Fruit fly (Drosophila melanogaster): ENCODE measurements around the gene CG12003.
A peak's percentile ranks its signal among the peaks of the same experiment; 100 is the strongest.

Gene CG12003

dm6 chr3L:1517274-1518047, 47.7 kb upstream of the CG12003 start (continued):
- TF ChIP-seq ken (GFP tag; IDR thresholded peaks at IDR 0.05) = peak; percentile 63; the same call in 2 of the 3 replicates
- TF ChIP-seq CG8089 (GFP tag; optimal IDR thresholded peaks at IDR 0.05) = peak; percentile 34
- peak; percentile 74 for TF ChIP-seq CoRest (tag; optimal IDR thresholded peaks at IDR 0.05)
- TF ChIP-seq eyg (GFP tag; optimal IDR thresholded peaks at IDR 0.05) = no peak
- peak; percentile 23 for TF ChIP-seq CG4707 (GFP tag; optimal IDR thresholded peaks at IDR 0.05)
- no peak for TF ChIP-seq z (GFP tag; IDR thresholded peaks at IDR 0.05)
- TF ChIP-seq Hand (GFP tag; optimal IDR thresholded peaks at IDR 0.05) = no peak
- peak; percentile 69 for TF ChIP-seq CG18011 (GFP tag; optimal IDR thresholded peaks at IDR 0.05)
- no peak for TF ChIP-seq CG8281 (tag; optimal IDR thresholded peaks at IDR 0.05)
- TF ChIP-seq MBD-R2 (GFP tag; IDR thresholded peaks at IDR 0.05) = peak; percentile 83
- TF ChIP-seq Chrac-16 (GFP tag; optimal IDR thresholded peaks at IDR 0.05) = peak; percentile 64
- TF ChIP-seq Antp (GFP tag; optimal IDR thresholded peaks at IDR 0.05) = peak; percentile 80
- peak; percentile 3 for TF ChIP-seq CG33557 (GFP tag; optimal IDR thresholded peaks at IDR 0.05)
- peak; percentile 48 for TF ChIP-seq CG6689 (GFP tag; IDR thresholded peaks at IDR 0.05)
- peak; percentile 50; the same call in 1 of the 2 replicates for TF ChIP-seq ap (GFP tag; IDR thresholded peaks at IDR 0.05)
- no peak for TF ChIP-seq Oli (tag; optimal IDR thresholded peaks at IDR 0.05)
- peak; percentile 19 to 62 for TF ChIP-seq tll (GFP tag; optimal IDR thresholded peaks at IDR 0.05)
- no peak for TF ChIP-seq wek (GFP tag; optimal IDR thresholded peaks at IDR 0.05)
- TF ChIP-seq Dip3 (GFP tag; optimal IDR thresholded peaks at IDR 0.05) = peak; percentile 75
- TF ChIP-seq disco-r (GFP tag; optimal IDR thresholded peaks at IDR 0.05) = no peak
- peak; percentile 41 for TF ChIP-seq CG9727 (GFP tag; optimal IDR thresholded peaks at IDR 0.05)
- peak; percentile 66 for TF ChIP-seq CG8944 (GFP tag; optimal IDR thresholded peaks at IDR 0.05)
- TF ChIP-seq HLH3B (GFP tag; IDR thresholded peaks at IDR 0.05) = no peak
- TF ChIP-seq nerfin-2 (GFP tag; IDR thresholded peaks at IDR 0.05; ENCODE audit: partially characterized antibody) = peak; percentile 65
- no peak for TF ChIP-seq CG14965 (GFP tag; optimal IDR thresholded peaks at IDR 0.05; ENCODE audit: borderline replicate concordance)
- TF ChIP-seq CG10462 (GFP tag; optimal IDR thresholded peaks at IDR 0.05) = peak; percentile 51
- peak; percentile 51 for TF ChIP-seq Six4 (GFP tag; optimal IDR thresholded peaks at IDR 0.05)
- TF ChIP-seq fd96Cb (tag; optimal IDR thresholded peaks at IDR 0.05) = no peak
- peak; percentile 67 for TF ChIP-seq nom (GFP tag; optimal IDR thresholded peaks at IDR 0.05)
- TF ChIP-seq ewg (GFP tag; optimal IDR thresholded peaks at IDR 0.05) = peak; percentile 60
- TF ChIP-seq D (optimal IDR thresholded peaks at IDR 0.05) = no peak
- TF ChIP-seq D (GFP tag; optimal IDR thresholded peaks at IDR 0.05) = no peak
- no peak; the same call in 1 of the 2 replicates for TF ChIP-seq Adf1 (GFP tag; IDR thresholded peaks at IDR 0.05)
- no peak for TF ChIP-seq bigmax (GFP tag; optimal IDR thresholded peaks at IDR 0.05)
- TF ChIP-seq CG10654 (GFP tag; optimal IDR thresholded peaks at IDR 0.05) = peak; percentile 51
- TF ChIP-seq CG4360 (GFP tag; IDR thresholded peaks at IDR 0.05) = peak; percentile 14; the same call in 1 of the 2 replicates
- peak; percentile 96 for TF ChIP-seq sr (GFP tag; IDR thresholded peaks at IDR 0.05)
- no peak for TF ChIP-seq dimm (GFP tag; IDR thresholded peaks at IDR 0.05)
- TF ChIP-seq jing (GFP tag; optimal IDR thresholded peaks at IDR 0.05) = no peak
- peak; percentile 29 for TF ChIP-seq CG9876 (GFP tag; optimal IDR thresholded peaks at IDR 0.05)
- TF ChIP-seq Camta (GFP tag; optimal IDR thresholded peaks at IDR 0.05) = peak; percentile 61
- TF ChIP-seq CG10267 (tag; optimal IDR thresholded peaks at IDR 0.05) = peak; percentile 97
- peak; percentile 48 for TF ChIP-seq slp2 (GFP tag; optimal IDR thresholded peaks at IDR 0.05)
- TF ChIP-seq Vsx1 (GFP tag; optimal IDR thresholded peaks at IDR 0.05) = peak; percentile 84
- TF ChIP-seq CkIIα-i1 (GFP tag; IDR thresholded peaks at IDR 0.05) = no peak
- TF ChIP-seq pnt (GFP tag; optimal IDR thresholded peaks at IDR 0.05) = peak; percentile 61
- peak; percentile 34 for TF ChIP-seq CG9437 (GFP tag; optimal IDR thresholded peaks at IDR 0.05)
- peak; percentile 52 for TF ChIP-seq CHES-1-like (GFP tag; optimal IDR thresholded peaks at IDR 0.05)
- no peak for TF ChIP-seq cg (GFP tag; optimal IDR thresholded peaks at IDR 0.05)

All from whole organism, embryonic.